Fruit fly (Drosophila melanogaster) whole organism, embryonic: ENCODE results near the gene CG32023.
A peak's percentile ranks its signal among the peaks of the same experiment; 100 is the strongest.

ENCODE experiments used
- Antp ChIP-seq: fragments of 200-800 bp; sonication (Bioruptor generic); optimal IDR thresholded peaks from 3 replicates; lab custom pipeline; 2016; ENCODE audit warnings: missing biosample characterization, missing genetic modification characterization
- Awh ChIP-seq: fragments of 200-800 bp; sonication (Bioruptor generic); IDR thresholded peaks from 2 replicates; pipeline ENCODE4, ENCODE4 v1.3.6; 2022; ENCODE audit warnings: missing biosample characterization, missing genetic modification characterization
- CG11695 ChIP-seq: fragments of 200-800 bp; sonication (Bioruptor generic); IDR thresholded peaks from 3 replicates; pipeline ENCODE4 v1.3.6; 2022; ENCODE audit warnings: missing biosample characterization, missing genetic modification characterization
- CG12769 ChIP-seq: fragments of 200-800 bp; sonication (Bioruptor generic); optimal IDR thresholded peaks from 2 replicates; lab custom pipeline; 2019; ENCODE audit warnings: missing biosample characterization, mild to moderate bottlenecking, missing genetic modification characterization, moderate library complexity
- CG13894 ChIP-seq: fragments of 200-800 bp; sonication (Bioruptor generic); optimal IDR thresholded peaks from 3 replicates; lab custom pipeline; 2018; ENCODE audit warnings: missing biosample characterization, mild to moderate bottlenecking, missing genetic modification characterization, moderate library complexity
- CG15073 ChIP-seq: fragments of 200-800 bp; sonication (Bioruptor generic); optimal IDR thresholded peaks from 2 replicates; lab custom pipeline; 2016; ENCODE audit warnings: missing biosample characterization, missing genetic modification characterization
- CG2199 ChIP-seq: fragments of 200-800 bp; sonication (Bioruptor generic); IDR thresholded peaks from 3 replicates; pipeline ENCODE4 v1.3.6; 2022; ENCODE audit warnings: missing biosample characterization, missing genetic modification characterization
- CG32767 ChIP-seq: fragments of 200-800 bp; sonication (Bioruptor generic); IDR thresholded peaks from 2 replicates; pipeline ENCODE4 v1.3.6; 2022; ENCODE audit warnings: missing biosample characterization, missing genetic modification characterization
- CG33213 ChIP-seq: fragments of 200-800 bp; sonication (Bioruptor generic); optimal IDR thresholded peaks from 3 replicates; lab custom pipeline; 2016; ENCODE audit warnings: missing biosample characterization, missing genetic modification characterization
- CG3838 ChIP-seq: fragments of 200-800 bp; sonication (Bioruptor generic); optimal IDR thresholded peaks from 3 replicates; lab custom pipeline; 2016; ENCODE audit warnings: missing biosample characterization, missing genetic modification characterization
- CG4360 ChIP-seq: fragments of 200-800 bp; sonication (Bioruptor generic); IDR thresholded peaks from 2 replicates; pipeline ENCODE4 v1.3.6; 2022; ENCODE audit warnings: missing biosample characterization, missing genetic modification characterization
- CG5180 ChIP-seq: fragments of 200-800 bp; sonication (Bioruptor generic); optimal IDR thresholded peaks from 3 replicates; lab custom pipeline; 2017; ENCODE audit warnings: missing biosample characterization, missing genetic modification characterization, mild to moderate bottlenecking, moderate library complexity, missing genetic modification reagents
- CG5953 ChIP-seq: fragments of 200-800 bp; sonication (Bioruptor generic); IDR thresholded peaks from 2 replicates; pipeline ENCODE4 v1.3.6; 2022; ENCODE audit warnings: missing biosample characterization, missing genetic modification characterization
- CG8290 ChIP-seq, 3 experiments: fragments of 200-800 bp; sonication (Bioruptor generic); optimal IDR thresholded peaks; 2 replicates each; lab custom pipeline; 2016 to 2019; ENCODE audit warnings: missing biosample characterization in 3 of 3, missing genetic modification characterization in 3 of 3, mild to moderate bottlenecking in 2 of 3, moderate library complexity in 1 of 3
- CG8944 ChIP-seq: fragments of 200-800 bp; sonication (Bioruptor generic); optimal IDR thresholded peaks from 3 replicates; lab custom pipeline; 2016; ENCODE audit warnings: missing biosample characterization, missing genetic modification characterization
- CG9876 ChIP-seq: fragments of 200-800 bp; sonication (Bioruptor generic); optimal IDR thresholded peaks from 2 replicates; lab custom pipeline; 2016; ENCODE audit warnings: missing biosample characterization, missing genetic modification characterization
- CkIIα-i1 ChIP-seq: fragments of 200-800 bp; sonication (Bioruptor generic); IDR thresholded peaks from 2 replicates; pipeline ENCODE4 v1.3.6; 2022; ENCODE audit warnings: missing biosample characterization, missing genetic modification characterization
- D ChIP-seq, 2 experiments: fragments of 200-800 bp in 1 of 2; fragments of >200 bp in 1 of 2; sonication (Bioruptor generic) in 1 of 2; optimal IDR thresholded peaks; 2 replicates in 1 of 2; 3 replicates in 1 of 2; lab custom pipeline; 2017; ENCODE audit warnings: mild to moderate bottlenecking in 1 of 2, missing biosample characterization in 1 of 2, missing genetic modification characterization in 1 of 2, missing genetic modification reagents in 1 of 2
- Elba2 ChIP-seq: fragments of 200-800 bp; sonication (Bioruptor generic); optimal IDR thresholded peaks from 3 replicates; lab custom pipeline; 2016; ENCODE audit warnings: missing biosample characterization, missing genetic modification characterization
- GATAe ChIP-seq: fragments of 200-800 bp; sonication (Bioruptor generic); conservative IDR thresholded peaks from 2 replicates; pipeline ENCODE4 v1.3.6; 2022; ENCODE audit warnings: missing biosample characterization, missing genetic modification characterization
- Hand ChIP-seq: fragments of 200-800 bp; sonication (Bioruptor generic); optimal IDR thresholded peaks from 2 replicates; lab custom pipeline; 2017; ENCODE audit warnings: mild to moderate bottlenecking, missing biosample characterization, missing genetic modification reagents, missing genetic modification characterization
- HmgZ ChIP-seq: fragments of 200-800 bp; sonication (Bioruptor generic); optimal IDR thresholded peaks from 2 replicates; lab custom pipeline; 2018; ENCODE audit warnings: missing biosample characterization, mild to moderate bottlenecking, missing genetic modification characterization
- Hr78 ChIP-seq, 2 experiments: fragments of 200-800 bp in 1 of 2; fragments of >200 bp in 1 of 2; sonication (Bioruptor generic) in 1 of 2; optimal IDR thresholded peaks; 2 replicates each; lab custom pipeline; 2017 to 2019; ENCODE audit warnings: missing biosample characterization in 2 of 2, missing genetic modification characterization in 2 of 2, mild to moderate bottlenecking in 1 of 2, moderate library complexity in 1 of 2
- Hsf ChIP-seq: fragments of 200-800 bp; sonication (Bioruptor generic); optimal IDR thresholded peaks from 3 replicates; lab custom pipeline; 2016; ENCODE audit warnings: missing biosample characterization, missing genetic modification characterization
- Lhr ChIP-seq: fragments of 200-800 bp; sonication (Bioruptor generic); optimal IDR thresholded peaks from 3 replicates; lab custom pipeline; 2017; ENCODE audit warnings: mild to moderate bottlenecking, missing biosample characterization, missing genetic modification reagents, missing genetic modification characterization
- Med ChIP-seq: fragments of 200-800 bp; sonication (Bioruptor generic); peaks from one replicate; lab custom pipeline; 2016; ENCODE audit warnings: missing biosample characterization, missing genetic modification characterization, mild to moderate bottlenecking, inconsistent platforms, moderate library complexity
- Nf-YB ChIP-seq: fragments of 200-800 bp; sonication (Bioruptor generic); optimal IDR thresholded peaks from 3 replicates; lab custom pipeline; 2019; ENCODE audit warnings: missing biosample characterization, mild to moderate bottlenecking, missing genetic modification characterization, moderate library complexity
- Pdp1 ChIP-seq, 2 experiments: fragments of 200-800 bp; sonication (Bioruptor generic); optimal IDR thresholded peaks; 3 replicates each; lab custom pipeline; 2016; ENCODE audit warnings: missing biosample characterization in 2 of 2, missing genetic modification characterization in 2 of 2, mild to moderate bottlenecking in 1 of 2, moderate library complexity in 1 of 2
- Stat92E ChIP-seq, 3 experiments: fragments of >200 bp in 2 of 3; fragments of 200-800 bp in 1 of 3; sonication (Bioruptor generic) in 1 of 3; optimal IDR thresholded peaks; 2 replicates each; lab custom pipeline; 2017 to 2019; ENCODE audit warnings: missing biosample characterization in 3 of 3, missing genetic modification characterization in 3 of 3, mild to moderate bottlenecking in 1 of 3, moderate library complexity in 1 of 3
- cg ChIP-seq: fragments of 200-800 bp; sonication (Bioruptor generic); optimal IDR thresholded peaks from 3 replicates; lab custom pipeline; 2019; ENCODE audit warnings: missing biosample characterization, mild to moderate bottlenecking, missing genetic modification characterization, moderate library complexity
- chinmo ChIP-seq: fragments of 200-800 bp; sonication (Bioruptor generic); IDR thresholded peaks from 4 replicates; pipeline ENCODE4 v1.3.6; 2022; ENCODE audit warnings: missing biosample characterization, missing genetic modification characterization; ENCODE audit not compliant: partially characterized antibody
- crp ChIP-seq, 2 experiments: fragments of 200-800 bp; sonication (Bioruptor generic); optimal IDR thresholded peaks; 2 replicates in 1 of 2; 3 replicates in 1 of 2; lab custom pipeline; 2017; ENCODE audit warnings: missing biosample characterization in 2 of 2, missing genetic modification characterization in 2 of 2, mild to moderate bottlenecking in 1 of 2, moderate library complexity in 1 of 2
- dati ChIP-seq: fragments of 200-800 bp; sonication (Bioruptor generic); IDR thresholded peaks from 2 replicates; pipeline ENCODE4 v1.3.6; 2022; ENCODE audit warnings: missing biosample characterization, missing genetic modification characterization
- fd102C ChIP-seq: fragments of 200-800 bp; sonication (Bioruptor generic); optimal IDR thresholded peaks from 2 replicates; lab custom pipeline; 2018; ENCODE audit warnings: missing biosample characterization, mild to moderate bottlenecking, missing genetic modification characterization, moderate library complexity
- grn ChIP-seq: fragments of 200-800 bp; sonication (Bioruptor generic); optimal IDR thresholded peaks from 3 replicates; lab custom pipeline; 2017; ENCODE audit warnings: missing biosample characterization, missing genetic modification characterization
- lbe ChIP-seq: fragments of 200-800 bp; sonication (Bioruptor generic); optimal IDR thresholded peaks from 2 replicates; lab custom pipeline; 2016; ENCODE audit warnings: missing biosample characterization, mild to moderate bottlenecking, missing genetic modification characterization
- org-1 ChIP-seq: fragments of 200-800 bp; sonication (Bioruptor generic); optimal IDR thresholded peaks from 2 replicates; lab custom pipeline; 2017; ENCODE audit warnings: missing biosample characterization, missing genetic modification characterization
- pfk ChIP-seq: fragments of 200-800 bp; sonication (Bioruptor generic); optimal IDR thresholded peaks from 2 replicates; lab custom pipeline; 2018; ENCODE audit warnings: missing biosample characterization, mild to moderate bottlenecking, missing genetic modification characterization, moderate library complexity
- sens ChIP-seq: fragments of 200-800 bp; sonication (Bioruptor generic); peaks from one replicate; lab custom pipeline; 2016; ENCODE audit warnings: missing biosample characterization, missing genetic modification characterization
- sens-2 ChIP-seq: fragments of 200-800 bp; sonication (Bioruptor generic); IDR thresholded peaks from 2 replicates; pipeline ENCODE4 v1.3.6; 2022; ENCODE audit warnings: missing biosample characterization, missing genetic modification characterization
- sisA ChIP-seq: fragments of 200-800 bp; sonication (Bioruptor generic); IDR thresholded peaks from 2 replicates; pipeline ENCODE4 v1.3.6; 2022; ENCODE audit warnings: missing biosample characterization, missing genetic modification characterization
- so ChIP-seq: fragments of 200-800 bp; sonication (Bioruptor generic); IDR thresholded peaks from 3 replicates; pipeline ENCODE4 v1.3.6; 2022; ENCODE audit warnings: missing biosample characterization, missing genetic modification characterization
- sqz ChIP-seq: fragments of 200-800 bp; sonication (Bioruptor generic); optimal IDR thresholded peaks from 3 replicates; lab custom pipeline; 2018; ENCODE audit warnings: missing biosample characterization, mild to moderate bottlenecking, missing genetic modification characterization

The CG32023 gene

DNA sequence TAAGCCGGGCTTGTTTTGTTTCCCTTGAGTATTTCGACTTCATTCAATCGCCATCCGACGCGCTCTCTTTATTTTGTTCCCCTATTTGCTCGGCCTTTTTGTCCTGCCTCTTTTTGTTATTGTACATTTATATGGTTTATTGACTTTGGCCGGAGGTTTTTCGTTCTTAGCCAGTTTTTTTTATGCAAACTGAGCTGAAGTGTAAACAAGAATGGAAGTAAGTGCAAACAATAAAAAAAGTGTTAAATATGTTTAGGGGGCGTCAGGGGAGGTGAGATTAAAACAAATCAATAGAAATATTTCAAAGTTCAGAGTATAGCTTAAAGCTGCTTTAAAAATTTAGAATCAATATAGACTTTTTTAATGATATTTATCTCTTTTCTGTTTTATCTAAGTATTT is 30.5 kb upstream of the CG32023 start (continued):
- TF ChIP-seq crp (GFP tag; optimal IDR thresholded peaks at IDR 0.05; lab: Kevin White, UChicago): no peak
- TF ChIP-seq Antp (GFP tag; lab: Kevin White, UChicago): no peak
- peak; percentile 71 for TF ChIP-seq fd102C (GFP tag; lab: Kevin White, UChicago)

- TF ChIP-seq so: 0 out of 3 replicates have a peak, but pooled peaks have one; percentile 5
- TF ChIP-seq dati (GFP tag; lab: Robert Waterston, UW): no peak
- peak; percentile 44; the same call in 1 of the 3 replicates for TF ChIP-seq CG2199 (GFP tag; lab: Robert Waterston, UW)
- peak; percentile 57 for TF ChIP-seq CG4360 (GFP tag; lab: Robert Waterston, UW)
- TF ChIP-seq grn (GFP tag; lab: Kevin White, UChicago): peak; percentile 28
- peak; percentile 1 for TF ChIP-seq sens (GFP tag; lab: Kevin White, UChicago)
- TF ChIP-seq sqz (GFP tag; lab: Kevin White, UChicago): peak; percentile 81
- peak; percentile 43 for TF ChIP-seq D (optimal IDR thresholded peaks at IDR 0.05; lab: Kevin White, UChicago)
- no peak for TF ChIP-seq D (GFP tag; optimal IDR thresholded peaks at IDR 0.05; lab: Kevin White, UChicago)
- peak in 1 of 3 experiments; percentile 34 for TF ChIP-seq Stat92E (GFP tag; optimal IDR thresholded peaks at IDR 0.05; lab: Kevin White, UChicago)
- TF ChIP-seq CG32767: no peak
- peak; percentile 28 for TF ChIP-seq CG13894 (tag; lab: Kevin White, UChicago)
- TF ChIP-seq chinmo (GFP tag; lab: Robert Waterston, UW): 0 out of 4 replicates have a peak, but pooled peaks have one; percentile 67
- no peak for TF ChIP-seq Hand (GFP tag; lab: Kevin White, UChicago)
- TF ChIP-seq cg (GFP tag; lab: Kevin White, UChicago): peak; percentile 36
- peak in 1 of 2 experiments; percentile 44 for TF ChIP-seq Pdp1 (GFP tag; optimal IDR thresholded peaks at IDR 0.05; lab: Kevin White, UChicago)
These were observed 29.5 kb upstream of the CG32023 start for dm6 chr3L:8833467-8833802.

- TF ChIP-seq pfk (GFP tag; lab: Kevin White, UChicago) (no peak), Nf-YB (GFP tag; lab: Kevin White, UChicago) (no peak), sens-2 (GFP tag; lab: Robert Waterston, UW) (no peak), Hr78 (GFP tag; optimal IDR thresholded peaks at IDR 0.05; lab: Kevin White, UChicago) (peak in 1 of 2 experiments; percentile 9), Awh (GFP tag; lab: Robert Waterston, UW) (0 out of 2 replicates have a peak, but pooled peaks have one; percentile 7), Elba2 (GFP tag; lab: Kevin White, UChicago) (peak; percentile 85), lbe (no peak), CG8944 (GFP tag; lab: Kevin White, UChicago) (no peak), grn (GFP tag; lab: Kevin White, UChicago) (peak; percentile 10), Pdp1 (GFP tag; optimal IDR thresholded peaks at IDR 0.05; lab: Kevin White, UChicago) (peak in 1 of 2 experiments; percentile 86), GATAe (peak; percentile 46; the same call in 1 of the 2 replicates), Hsf (GFP tag; lab: Kevin White, UChicago) (no peak), org-1 (GFP tag; lab: Kevin White, UChicago) (no peak), CG33213 (GFP tag; lab: Kevin White, UChicago) (no peak), CG9876 (GFP tag; lab: Kevin White, UChicago) (no peak), D (optimal IDR thresholded peaks at IDR 0.05; lab: Kevin White, UChicago) (peak; percentile 95), D (GFP tag; optimal IDR thresholded peaks at IDR 0.05; lab: Kevin White, UChicago) (no peak), CG12769 (tag; lab: Kevin White, UChicago) (peak; percentile 8), sisA (GFP tag; lab: Robert Waterston, UW) (no peak), Med (GFP tag; lab: Kevin White, UChicago) (peak; percentile 56), CG5953 (GFP tag; lab: Robert Waterston, UW) (0 out of 2 replicates have a peak, but pooled peaks have one; percentile 18), CG11695 (GFP tag; lab: Robert Waterston, UW) (no peak), CG8290 (GFP tag; optimal IDR thresholded peaks at IDR 0.05; lab: Kevin White, UChicago) (no peak), CG8290 (tag; optimal IDR thresholded peaks at IDR 0.05; lab: Kevin White, UChicago) (peak in 1 of 2 experiments; percentile 24), Lhr (GFP tag; lab: Kevin White, UChicago) (no peak), sens (GFP tag; lab: Kevin White, UChicago) (peak; percentile 70), CkIIα-i1 (GFP tag; lab: Robert Waterston, UW) (0 out of 2 replicates have a peak, but pooled peaks have one; percentile 11), CG15073 (GFP tag; lab: Kevin White, UChicago) (no peak), CG3838 (GFP tag; lab: Kevin White, UChicago) (no peak), CG5180 (GFP tag; lab: Kevin White, UChicago) (peak; percentile 60), HmgZ (tag; lab: Kevin White, UChicago) (no peak)
These were observed 28.9 kb upstream of the CG32023 start for dm6 chr3L:8832737-8833466.
